Fruit fly (Drosophila melanogaster): ENCODE results near the gene phol.
A peak's percentile ranks its signal among the peaks of the same experiment; 100 is the strongest.

The phol gene

dm6 chr3L:9410754-9411423 lies 45.2 kb downstream of the phol start, which contains the start of the genes CG4022 and Cpsf5:
Gene CG4022 (minus strand): TSS chr3L:9410832.
Gene Cpsf5 (plus strand): TSS chr3L:9411038.
- TF ChIP-seq Gug (GFP tag; IDR thresholded peaks at IDR 0.05) (no peak; the same call in 1 of the 2 replicates), Sox102F (GFP tag; optimal IDR thresholded peaks at IDR 0.05) (peak; percentile 77), topi (GFP tag; optimal IDR thresholded peaks at IDR 0.05) (peak; percentile 70), CG4318 (GFP tag; optimal IDR thresholded peaks at IDR 0.05) (no peak), CG3032 (tag; optimal IDR thresholded peaks at IDR 0.05) (peak; percentile 75), pdm3 (GFP tag; optimal IDR thresholded peaks at IDR 0.05) (peak; percentile 84), ss (GFP tag; optimal IDR thresholded peaks at IDR 0.05) (peak; percentile 34 to 47), CG32006 (GFP tag; optimal IDR thresholded peaks at IDR 0.05) (peak; percentile 82), Hr4 (GFP tag; optimal IDR thresholded peaks at IDR 0.05) (peak; percentile 83), fkh (GFP tag; optimal IDR thresholded peaks at IDR 0.05) (peak; percentile 99), Met (GFP tag; optimal IDR thresholded peaks at IDR 0.05) (peak; percentile 74), achi (GFP tag; optimal IDR thresholded peaks at IDR 0.05) (peak; percentile 77), CG6163 (GFP tag; IDR thresholded peaks at IDR 0.05) (peak; percentile 79), CG6808 (GFP tag; optimal IDR thresholded peaks at IDR 0.05) (peak; percentile 36), eg (GFP tag; IDR thresholded peaks at IDR 0.05) (peak; percentile 83; the same call in 2 of the 3 replicates), CG9139 (GFP tag; optimal IDR thresholded peaks at IDR 0.05) (no peak), CG34406 (GFP tag; optimal IDR thresholded peaks at IDR 0.05) (peak; percentile 71), cyc (GFP tag; optimal IDR thresholded peaks at IDR 0.05) (peak; percentile 62), CG16779 (tag; optimal IDR thresholded peaks at IDR 0.05) (no peak), fd85E (GFP tag; optimal IDR thresholded peaks at IDR 0.05) (no peak), CG6792 (GFP tag; optimal IDR thresholded peaks at IDR 0.05) (peak; percentile 64), vri (GFP tag; optimal IDR thresholded peaks at IDR 0.05) (peak; percentile 65), lz (GFP tag; optimal IDR thresholded peaks at IDR 0.05) (peak; percentile 76), dac (GFP tag; optimal IDR thresholded peaks at IDR 0.05) (no peak), CG8119 (GFP tag; IDR thresholded peaks at IDR 0.05) (peak; percentile 73), CG1621 (tag; optimal IDR thresholded peaks at IDR 0.05) (peak; percentile 36), salr (GFP tag; optimal IDR thresholded peaks at IDR 0.05) (no peak), OdsH (GFP tag; optimal IDR thresholded peaks at IDR 0.05) (peak; percentile 79), Eip75B (GFP tag; optimal IDR thresholded peaks at IDR 0.05) (peak; percentile 78), Eip93F (GFP tag; optimal IDR thresholded peaks at IDR 0.05) (peak; percentile 69), net (GFP tag; optimal IDR thresholded peaks at IDR 0.05) (peak; percentile 54), dsx (GFP tag; optimal IDR thresholded peaks at IDR 0.05; ENCODE audit: poor library complexity, severe bottlenecking) (peak; percentile 41), CG10669 (GFP tag; optimal IDR thresholded peaks at IDR 0.05) (no peak), Eip78C (GFP tag) (peak; percentile 91), fd59A (GFP tag; optimal IDR thresholded peaks at IDR 0.05) (no peak), CG3919 (GFP tag; optimal IDR thresholded peaks at IDR 0.05) (peak; percentile 67), Lpt (GFP tag; optimal IDR thresholded peaks at IDR 0.05) (peak; percentile 49), acj6 (GFP tag; optimal IDR thresholded peaks at IDR 0.05) (peak; percentile 77), Hr38 (GFP tag; optimal IDR thresholded peaks at IDR 0.05) (no peak), Smox (GFP tag; optimal IDR thresholded peaks at IDR 0.05) (peak; percentile 71), Blimp-1 (GFP tag; optimal IDR thresholded peaks at IDR 0.05) (no peak), CG11902 (GFP tag; optimal IDR thresholded peaks at IDR 0.05) (peak; percentile 4), CG15336 (GFP tag; IDR thresholded peaks at IDR 0.05) (peak; percentile 79), Sox15 (GFP tag; optimal IDR thresholded peaks at IDR 0.05) (peak; percentile 46), Hr39 (GFP tag; optimal IDR thresholded peaks at IDR 0.05) (peak; percentile 62), CG10631 (GFP tag; optimal IDR thresholded peaks at IDR 0.05) (peak; percentile 79), spab (GFP tag; optimal IDR thresholded peaks at IDR 0.05) (no peak), CG8632 (GFP tag; optimal IDR thresholded peaks at IDR 0.05) (peak; percentile 29), CG6276 (GFP tag; optimal IDR thresholded peaks at IDR 0.05) (no peak), CG7368 (GFP tag; optimal IDR thresholded peaks at IDR 0.05) (peak; percentile 56), Sox14 (GFP tag; optimal IDR thresholded peaks at IDR 0.05) (peak; percentile 70)

Measured in whole organism, prepupa.